Worm (Caenorhabditis elegans) whole organism, young adult: ENCODE measurements around the gene cyn-10.

Experiments used
- C06A6.2 ChIP-seq: fragments of 200-800 bp; sonication (Bioruptor generic); conservative IDR thresholded peaks from 2 replicates; pipeline ENCODE4 v1.3.6; 2022; ENCODE audit warnings: missing genetic modification characterization, missing compliant biosample characterization
- F39B2.1 ChIP-seq: fragments of 200-800 bp; sonication (Bioruptor generic); IDR thresholded peaks from 2 replicates; pipeline ENCODE4 v1.3.6; 2022; ENCODE audit warnings: missing genetic modification reagents, missing genetic modification characterization, missing compliant biosample characterization
- ama-1 ChIP-seq, 3 experiments: fragments of 150-350 bp in 1 of 3; sonication (generic microtip) in 2 of 3; optimal IDR thresholded peaks; 2 replicates each; lab custom pipeline; 2014 to 2018; ENCODE audit warnings: missing biosample characterization in 2 of 3, missing genetic modification characterization in 2 of 3, missing genetic modification reagents in 2 of 3
- athp-1 ChIP-seq: sonication (generic microtip); optimal IDR thresholded peaks from 2 replicates; lab custom pipeline; 2017; ENCODE audit warnings: mild to moderate bottlenecking, missing genetic modification characterization, missing compliant biosample characterization
- cebp-1 ChIP-seq, 2 experiments: fragments of 200-800 bp in 1 of 2; sonication (Bioruptor generic) in 1 of 2; sonication (generic microtip) in 1 of 2; IDR thresholded peaks in 1 of 2; optimal IDR thresholded peaks in 1 of 2; 2 replicates each; pipeline versions ENCODE4 v1.3.6 to Lab custom; 2017 to 2022; ENCODE audit warnings: missing compliant biosample characterization in 2 of 2, missing genetic modification characterization in 2 of 2, mild to moderate bottlenecking in 1 of 2, missing genetic modification reagents in 1 of 2, moderate library complexity in 1 of 2
- ceh-58 ChIP-seq: fragments of 200-800 bp; sonication (Bioruptor generic); IDR thresholded peaks from 2 replicates; pipeline ENCODE4 v1.3.6; 2022; ENCODE audit warnings: missing genetic modification characterization, missing compliant biosample characterization
- chd-7 ChIP-seq: sonication (generic microtip); optimal IDR thresholded peaks from 2 replicates; lab custom pipeline; 2016; ENCODE audit warnings: mild to moderate bottlenecking, missing genetic modification characterization, moderate library complexity, missing compliant biosample characterization
- egrh-3 ChIP-seq: fragments of 200-800 bp; sonication (Bioruptor generic); IDR thresholded peaks from 2 replicates; pipeline ENCODE4 v1.3.6; 2022; ENCODE audit warnings: missing genetic modification reagents, missing genetic modification characterization, missing compliant biosample characterization
- lin-54 ChIP-seq: fragments of 200-800 bp; sonication (Bioruptor generic); optimal IDR thresholded peaks from 2 replicates; lab custom pipeline; 2018; ENCODE audit warnings: mild to moderate bottlenecking, missing genetic modification characterization, missing compliant biosample characterization
- unc-62 ChIP-seq: fragments of 150-350 bp; optimal IDR thresholded peaks from 2 replicates; lab custom pipeline; 2014; ENCODE audit warnings: missing biosample characterization, missing genetic modification reagents, missing genetic modification characterization

DNA sequence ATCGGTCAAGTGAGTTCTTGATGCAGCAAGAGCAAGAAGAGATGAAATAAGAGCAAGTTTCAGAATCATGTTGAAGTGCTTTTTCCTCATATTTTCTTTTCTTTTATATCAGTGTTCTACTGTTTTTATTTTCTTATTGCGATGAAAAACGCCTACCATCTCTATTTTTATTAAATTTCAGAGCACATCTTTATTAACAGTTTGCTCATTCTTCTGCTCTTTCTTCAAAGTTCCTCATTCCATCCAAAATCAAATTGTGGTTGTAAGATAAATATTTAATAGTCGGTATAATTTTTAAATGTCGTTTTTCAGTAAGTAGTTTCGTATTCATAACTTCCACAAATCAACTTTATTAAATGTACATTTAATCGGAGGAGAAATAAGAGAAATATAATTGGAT is 40.7 kb downstream of the cyn-10 start, which contains the start of gene C44B7.5:
- TF ChIP-seq lin-54 (GFP tag; lab: Kevin White, UChicago) (no peak), athp-1 (tag; lab: Kevin White, UChicago) (no peak), ama-1 (optimal IDR thresholded peaks at IDR 0.05; lab: Kevin White, UChicago) (no peak), ama-1 (GFP tag; optimal IDR thresholded peaks at IDR 0.05; lab: Kevin White, UChicago) (no peak), F39B2.1 (no peak), egrh-3 (GFP tag; lab: Robert Waterston, UW) (no peak), chd-7 (tag; lab: Kevin White, UChicago) (no peak), cebp-1 (GFP tag; IDR thresholded peaks at IDR 0.05; lab: Robert Waterston, UW) (no peak), cebp-1 (tag; optimal IDR thresholded peaks at IDR 0.05; lab: Kevin White, UChicago) (no peak), unc-62 (GFP tag; lab: Kevin White, UChicago) (no peak), ceh-58 (no peak), C06A6.2 (GFP tag; lab: Robert Waterston, UW) (no peak)
